Worm (Caenorhabditis elegans): ENCODE data around the gene F49F1.9.

- TF ChIP-seq unc-39 (tag; optimal IDR thresholded peaks at IDR 0.05) (no peak), lin-11 (tag; optimal IDR thresholded peaks at IDR 0.05) (no peak), fos-1 (tag; optimal IDR thresholded peaks at IDR 0.05) (no peak), nhr-77 (tag; optimal IDR thresholded peaks at IDR 0.05) (no peak), lin-13 (GFP tag; optimal IDR thresholded peaks at IDR 0.05) (no peak)
These were observed 41.1 kb upstream of the F49F1.9 start, which contains the start of gene tsen-34 for ce11 chrIV:4178424-4178823.
